Fruit fly (Drosophila melanogaster) whole organism, wandering third instar larva: ENCODE data around the gene CG4467.
A peak's percentile ranks its signal among the peaks of the same experiment; 100 is the strongest.

Source experiments
- Abd-B ChIP-seq: fragments of >200 bp; optimal IDR thresholded peaks from 2 replicates; lab custom pipeline; 2017; ENCODE audit warnings: missing biosample characterization, missing genetic modification characterization
- CG32264 ChIP-seq: fragments of 200-800 bp; sonication (Bioruptor generic); optimal IDR thresholded peaks from 2 replicates; lab custom pipeline; 2016; ENCODE audit warnings: missing biosample characterization, missing genetic modification characterization
- Dfd ChIP-seq: fragments of >200 bp; optimal IDR thresholded peaks from 2 replicates; lab custom pipeline; 2017; ENCODE audit warnings: missing biosample characterization, missing genetic modification characterization
- Hr78 ChIP-seq: fragments of >200 bp; optimal IDR thresholded peaks from 2 replicates; lab custom pipeline; 2017; ENCODE audit warnings: missing biosample characterization, missing genetic modification characterization
- Hr83 ChIP-seq: fragments of 200-300 bp; sonication (Bioruptor generic); optimal IDR thresholded peaks from 2 replicates; lab custom pipeline; 2016; ENCODE audit warnings: missing biosample characterization, mild to moderate bottlenecking, missing genetic modification characterization, moderate library complexity; ENCODE audit not compliant: poor library complexity, severe bottlenecking
- Jra ChIP-seq: sonication (Bioruptor generic); optimal IDR thresholded peaks from 2 replicates; lab custom pipeline; 2016; ENCODE audit warnings: missing biosample characterization, missing genetic modification characterization
- OdsH ChIP-seq: fragments of 200-800 bp; sonication (Bioruptor generic); optimal IDR thresholded peaks from 2 replicates; lab custom pipeline; 2016; ENCODE audit warnings: missing biosample characterization, mild to moderate bottlenecking, missing genetic modification characterization
- Sp1 ChIP-seq: fragments of 200-800 bp; sonication (Bioruptor generic); optimal IDR thresholded peaks from 3 replicates; lab custom pipeline; 2019; ENCODE audit warnings: missing biosample characterization, mild to moderate bottlenecking, missing genetic modification characterization, moderate library complexity
- Vsx2 ChIP-seq: fragments of 200-300, 225-300 bp; sonication (Bioruptor generic); optimal IDR thresholded peaks from 2 replicates; lab custom pipeline; 2018; ENCODE audit warnings: missing biosample characterization, missing genetic modification characterization; ENCODE audit not compliant: partially characterized antibody
- dl ChIP-seq, 2 experiments: fragments of 175-275, 200-275 bp in 1 of 2; fragments of 200-275 bp in 1 of 2; sonication (Bioruptor generic); optimal IDR thresholded peaks; lab custom pipeline; 2018; ENCODE audit warnings: mild to moderate bottlenecking in 2 of 2, missing biosample characterization in 2 of 2, missing genetic modification characterization in 2 of 2, moderate library complexity in 2 of 2; ENCODE audit not compliant: partially characterized antibody in 2 of 2, insufficient read depth in 1 of 2
- foxo ChIP-seq, 2 experiments: fragments of 200-800 bp; sonication (Bioruptor generic); optimal IDR thresholded peaks; 2 replicates in 1 of 2; 3 replicates in 1 of 2; lab custom pipeline; 2016 to 2017; ENCODE audit warnings: missing biosample characterization in 2 of 2, missing genetic modification characterization in 2 of 2
- lola ChIP-seq: fragments of >200 bp; optimal IDR thresholded peaks from 2 replicates; lab custom pipeline; 2017; ENCODE audit warnings: missing biosample characterization, missing genetic modification characterization
- pan ChIP-seq: fragments of >200 bp; optimal IDR thresholded peaks from 2 replicates; lab custom pipeline; 2017
- psq ChIP-seq: fragments of 200-800 bp; sonication (Bioruptor generic); optimal IDR thresholded peaks from 3 replicates; lab custom pipeline; 2017; ENCODE audit warnings: missing biosample characterization, mild to moderate bottlenecking, missing genetic modification characterization, moderate library complexity

- TF ChIP-seq Abd-B (GFP tag; lab: Kevin White, UChicago) (no peak), Hr83 (GFP tag; lab: Kevin White, UChicago) (no peak), pan (lab: Kevin White, UChicago) (no peak), lola (GFP tag; lab: Kevin White, UChicago) (no peak), Hr78 (no peak), Jra (GFP tag; lab: Kevin White, UChicago) (no peak), CG32264 (GFP tag; lab: Kevin White, UChicago) (no peak), dl (GFP tag; optimal IDR thresholded peaks at IDR 0.05; lab: Kevin White, UChicago; ENCODE audit: insufficient read depth in 1 of 2, partially characterized antibody in 2 of 2) (peak in 1 of 2 experiments; percentile 23), OdsH (GFP tag; lab: Kevin White, UChicago) (no peak), Vsx2 (GFP tag; lab: Kevin White, UChicago) (no peak), psq (GFP tag; lab: Kevin White, UChicago) (no peak), Dfd (GFP tag; lab: Kevin White, UChicago) (no peak), foxo (GFP tag; optimal IDR thresholded peaks at IDR 0.05; lab: Kevin White, UChicago) (no peak), Sp1 (GFP tag; lab: Kevin White, UChicago) (no peak)
Observed at dm6 chr3R:23248853-23249573, at the start of gene CG4467.
